Fruit fly (Drosophila melanogaster) whole organism, pupa: ENCODE data around the gene elm.

Experiments
- CG10348 ChIP-seq: fragments of 200-800 bp; sonication (Bioruptor generic); IDR thresholded peaks from 2 replicates; pipeline ENCODE4 v1.3.6; 2022; ENCODE audit warnings: missing biosample characterization, missing genetic modification characterization
- CG12605 ChIP-seq: fragments of 200-800 bp; sonication (Bioruptor generic); IDR thresholded peaks from 2 replicates; pipeline ENCODE4 v1.3.6; 2022; ENCODE audit warnings: missing biosample characterization, missing genetic modification characterization
- CG13204 ChIP-seq: fragments of 200-800 bp; sonication (Bioruptor generic); optimal IDR thresholded peaks from 2 replicates; lab custom pipeline; 2018; ENCODE audit warnings: missing biosample characterization, mild to moderate bottlenecking, missing genetic modification characterization, moderate library complexity
- CG14655 ChIP-seq: fragments of 200-800 bp; sonication (Bioruptor generic); optimal IDR thresholded peaks from 3 replicates; lab custom pipeline; 2017; ENCODE audit warnings: mild to moderate bottlenecking, missing biosample characterization, missing genetic modification reagents, missing genetic modification characterization
- CG15710 ChIP-seq: fragments of 200-800 bp; sonication (Bioruptor generic); optimal IDR thresholded peaks from 2 replicates; lab custom pipeline; 2018; ENCODE audit warnings: missing biosample characterization, mild to moderate bottlenecking, missing genetic modification characterization, moderate library complexity
- CG17806 ChIP-seq: fragments of 200-800 bp; sonication (Bioruptor generic); optimal IDR thresholded peaks from 2 replicates; lab custom pipeline; 2018; ENCODE audit warnings: missing biosample characterization, mild to moderate bottlenecking, missing genetic modification characterization, moderate library complexity
- CG32121 ChIP-seq: fragments of 200-800 bp; sonication (Bioruptor generic); IDR thresholded peaks from 2 replicates; pipeline ENCODE4 v1.3.6; 2022; ENCODE audit warnings: missing biosample characterization, missing genetic modification characterization
- CG4496 ChIP-seq: fragments of 200-800 bp; sonication (Bioruptor generic); IDR thresholded peaks from 3 replicates; pipeline ENCODE4 v1.3.6; 2022; ENCODE audit warnings: missing biosample characterization, missing genetic modification characterization
- CG8159 ChIP-seq: fragments of 200-800 bp; sonication (Bioruptor generic); optimal IDR thresholded peaks from 3 replicates; lab custom pipeline; 2018; ENCODE audit warnings: missing biosample characterization, mild to moderate bottlenecking, missing genetic modification characterization, moderate library complexity
- CG8301 ChIP-seq: fragments of 200-800 bp; sonication (Bioruptor generic); optimal IDR thresholded peaks from 2 replicates; lab custom pipeline; 2018; ENCODE audit warnings: missing biosample characterization, mild to moderate bottlenecking, missing genetic modification characterization
- CG9948 ChIP-seq: fragments of 200-800 bp; sonication (Bioruptor generic); optimal IDR thresholded peaks from 2 replicates; lab custom pipeline; 2018; ENCODE audit warnings: missing biosample characterization, mild to moderate bottlenecking, missing genetic modification characterization, moderate library complexity
- D1 ChIP-seq: fragments of 200-800 bp; sonication (Bioruptor generic); optimal IDR thresholded peaks from 2 replicates; lab custom pipeline; 2018; ENCODE audit warnings: missing biosample characterization, mild to moderate bottlenecking, missing genetic modification characterization, moderate library complexity
- EcR ChIP-seq: fragments of 200-800 bp; sonication (Bioruptor generic); optimal IDR thresholded peaks from 3 replicates; lab custom pipeline; 2019; ENCODE audit warnings: missing biosample characterization, missing genetic modification characterization, mild to moderate bottlenecking, moderate library complexity, missing genetic modification reagents
- Ets98B ChIP-seq: fragments of 200-800 bp; sonication (Bioruptor generic); IDR thresholded peaks from 2 replicates; pipeline ENCODE4 v1.3.6; 2022; ENCODE audit warnings: missing biosample characterization, missing genetic modification characterization
- Pif1B ChIP-seq: fragments of 200-800 bp; sonication (Bioruptor generic); optimal IDR thresholded peaks from 3 replicates; lab custom pipeline; 2016; ENCODE audit warnings: missing biosample characterization, missing genetic modification characterization
- Snoo ChIP-seq: fragments of 200-800 bp; sonication (Bioruptor generic); optimal IDR thresholded peaks from 3 replicates; lab custom pipeline; 2017; ENCODE audit warnings: missing biosample characterization, mild to moderate bottlenecking, missing genetic modification characterization, inconsistent platforms
- fd96Ca ChIP-seq: fragments of 200-800 bp; sonication (Bioruptor generic); IDR thresholded peaks from 3 replicates; pipeline ENCODE4 v1.3.6; 2022; ENCODE audit warnings: missing biosample characterization, missing genetic modification characterization
- gl ChIP-seq: fragments of 200-800 bp; sonication (Bioruptor generic); optimal IDR thresholded peaks from 2 replicates; lab custom pipeline; 2018; ENCODE audit warnings: missing biosample characterization, mild to moderate bottlenecking, missing genetic modification characterization
- rn ChIP-seq: fragments of 200-800 bp; sonication (Bioruptor generic); IDR thresholded peaks from 2 replicates; pipeline ENCODE4 v1.3.6; 2022; ENCODE audit warnings: missing biosample characterization, missing genetic modification characterization

Gene elm

dm6 chr3R:5613114-5613443 is 41.6 kb downstream of the elm start, which contains the start of gene Atu:
Atu (plus strand) TSS chr3R:5613358.
- no peak for TF ChIP-seq Snoo
- no peak for TF ChIP-seq EcR (GFP tag; lab: Kevin White, UChicago)
- TF ChIP-seq CG13204: no peak
- TF ChIP-seq, all 21 proteins: peak for 0

- TF ChIP-seq CG12605 (0 out of 2 replicates have a peak, but pooled peaks have one; percentile 24), CG17806 (tag; lab: Kevin White, UChicago) (no peak), EcR (GFP tag; lab: Kevin White, UChicago) (peak; percentile 85)
Observed at dm6 chr3R:5612372-5613113, 42.1 kb downstream of the elm start, which contains the start of gene Rga. Rga (minus strand) TSS chr3R:5613112.

- no peak for TF ChIP-seq CG32121
- TF ChIP-seq rn (GFP tag; lab: Robert Waterston, UW): no peak
Observed at dm6 chr3R:5611733-5612132, 42.9 kb downstream of the elm start.

dm6 chr3R:5611167-5611566 is 43.5 kb downstream of the elm start:
- TF ChIP-seq CG8301 (tag; lab: Kevin White, UChicago): no peak
- TF ChIP-seq EcR (GFP tag; lab: Kevin White, UChicago): peak; percentile 51

- TF ChIP-seq CG8159 (tag; lab: Kevin White, UChicago) (no peak), CG9948 (tag; lab: Kevin White, UChicago) (no peak), Snoo (no peak), Ets98B (GFP tag; lab: Robert Waterston, UW) (no peak), CG32121 (no peak), CG13204 (no peak), CG12605 (no peak), Pif1B (GFP tag; lab: Kevin White, UChicago) (no peak), gl (tag; lab: Kevin White, UChicago) (no peak), fd96Ca (no peak), CG4496 (GFP tag; lab: Robert Waterston, UW) (no peak)
Observed at dm6 chr3R:5610656-5611055, 44.0 kb downstream of the elm start.

- TF ChIP-seq Snoo: no peak
- no peak for TF ChIP-seq rn (GFP tag; lab: Robert Waterston, UW)
- no peak for TF ChIP-seq CG17806 (tag; lab: Kevin White, UChicago)
- TF ChIP-seq fd96Ca: 0 out of 3 replicates have a peak, but pooled peaks have one; percentile 38
- no peak for TF ChIP-seq CG10348 (GFP tag; lab: Robert Waterston, UW)
- TF ChIP-seq CG14655 (GFP tag; lab: Kevin White, UChicago): no peak
- TF ChIP-seq D1 (tag; lab: Kevin White, UChicago): no peak
- no peak for TF ChIP-seq gl (tag; lab: Kevin White, UChicago)
Observed at dm6 chr3R:5608422-5608821, 46.2 kb downstream of the elm start.

- TF ChIP-seq CG32121 (peak; percentile 62; the same call in 1 of the 2 replicates), CG8159 (tag; lab: Kevin White, UChicago) (peak; percentile 66), CG17806 (tag; lab: Kevin White, UChicago) (peak; percentile 55), CG4496 (GFP tag; lab: Robert Waterston, UW) (peak; percentile 58; the same call in 1 of the 3 replicates), fd96Ca (peak; percentile 73), CG10348 (GFP tag; lab: Robert Waterston, UW) (no peak), CG12605 (no peak), Snoo (peak; percentile 40), CG9948 (tag; lab: Kevin White, UChicago) (peak; percentile 39), EcR (GFP tag; lab: Kevin White, UChicago) (no peak), Ets98B (GFP tag; lab: Robert Waterston, UW) (peak; percentile 69), CG15710 (tag; lab: Kevin White, UChicago) (peak; percentile 54), CG13204 (no peak)
Observed at dm6 chr3R:5606477-5606876, 48.2 kb downstream of the elm start, which contains the start of gene asl. asl (minus strand) TSS chr3R:5606543.
